Fruit fly (Drosophila melanogaster) whole organism, embryonic: ENCODE results near the gene Inx3.

Source experiments
- CG10209 ChIP-seq: fragments of 200-800 bp; sonication (Bioruptor generic); optimal IDR thresholded peaks from 3 replicates; lab custom pipeline; 2017; ENCODE audit warnings: missing biosample characterization, mild to moderate bottlenecking, missing genetic modification characterization, missing genetic modification reagents
- CG11398 ChIP-seq: fragments of 200-800 bp; sonication (Bioruptor generic); optimal IDR thresholded peaks from 2 replicates; lab custom pipeline; 2016; ENCODE audit warnings: missing biosample characterization, missing genetic modification characterization
- CG11723 ChIP-seq: fragments of 200-800 bp; sonication (Bioruptor generic); optimal IDR thresholded peaks from 2 replicates; lab custom pipeline; 2017; ENCODE audit warnings: missing biosample characterization, mild to moderate bottlenecking, missing genetic modification characterization
- CG12659 ChIP-seq: fragments of 200-800 bp; sonication (Bioruptor generic); optimal IDR thresholded peaks from 3 replicates; lab custom pipeline; 2017; ENCODE audit warnings: mild to moderate bottlenecking, missing biosample characterization, missing genetic modification reagents, missing genetic modification characterization
- CG15011 ChIP-seq: fragments of 200-800 bp; sonication (Bioruptor generic); optimal IDR thresholded peaks from 3 replicates; lab custom pipeline; 2018; ENCODE audit warnings: missing biosample characterization, mild to moderate bottlenecking, missing genetic modification characterization
- CG16813 ChIP-seq: fragments of 200-800 bp; sonication (Bioruptor generic); IDR thresholded peaks from 3 replicates; pipeline ENCODE4 v1.3.6; 2022; ENCODE audit warnings: missing biosample characterization, missing genetic modification characterization; ENCODE audit not compliant: partially characterized antibody
- CG17829 ChIP-seq: fragments of 200-800 bp; optimal IDR thresholded peaks from 2 replicates; lab custom pipeline; 2019; ENCODE audit warnings: missing biosample characterization, mild to moderate bottlenecking, missing genetic modification characterization, moderate library complexity
- CG2889 ChIP-seq: fragments of 200-800 bp; sonication (Bioruptor generic); IDR thresholded peaks from 3 replicates; pipeline ENCODE4 v1.3.6; 2022; ENCODE audit warnings: missing biosample characterization, missing genetic modification characterization
- CG31441 ChIP-seq: fragments of 200-800 bp; sonication (Bioruptor generic); IDR thresholded peaks from 2 replicates; pipeline ENCODE4 v1.3.6; 2022; ENCODE audit warnings: missing biosample characterization, missing genetic modification characterization
- CG32772 ChIP-seq: fragments of 200-800 bp; sonication (Bioruptor generic); IDR thresholded peaks from 2 replicates; pipeline ENCODE4 v1.3.6; 2022; ENCODE audit warnings: missing biosample characterization, missing genetic modification characterization
- CG3838 ChIP-seq: fragments of 200-800 bp; sonication (Bioruptor generic); optimal IDR thresholded peaks from 3 replicates; lab custom pipeline; 2016; ENCODE audit warnings: missing biosample characterization, missing genetic modification characterization
- CG42726 ChIP-seq: fragments of 200-800 bp; sonication (Bioruptor generic); IDR thresholded peaks from 2 replicates; pipeline ENCODE4 v1.3.6; 2022; ENCODE audit warnings: missing biosample characterization, missing genetic modification characterization; ENCODE audit not compliant: partially characterized antibody
- CG4282 ChIP-seq: fragments of 200-800 bp; sonication (Bioruptor generic); optimal IDR thresholded peaks from 2 replicates; lab custom pipeline; 2016; ENCODE audit warnings: missing biosample characterization, missing genetic modification characterization
- CG6654 ChIP-seq: fragments of 200-800 bp; sonication (Bioruptor generic); optimal IDR thresholded peaks from 2 replicates; lab custom pipeline; 2017; ENCODE audit warnings: missing biosample characterization, mild to moderate bottlenecking, missing genetic modification characterization
- CG6791 ChIP-seq: fragments of 200-800 bp; sonication (Bioruptor generic); IDR thresholded peaks from 3 replicates; pipeline ENCODE4 v1.3.6; 2022; ENCODE audit warnings: missing biosample characterization, missing genetic modification characterization; ENCODE audit not compliant: partially characterized antibody
- CG9727 ChIP-seq: fragments of 200-800 bp; sonication (Bioruptor generic); optimal IDR thresholded peaks from 3 replicates; lab custom pipeline; 2017; ENCODE audit warnings: missing biosample characterization, mild to moderate bottlenecking, missing genetic modification characterization
- CHES-1-like ChIP-seq: fragments of 200-800 bp; sonication (Bioruptor generic); optimal IDR thresholded peaks from 2 replicates; lab custom pipeline; 2016; ENCODE audit warnings: missing biosample characterization, missing genetic modification characterization
- Chrac-16 ChIP-seq: fragments of 200-800 bp; sonication (Bioruptor generic); optimal IDR thresholded peaks from 3 replicates; lab custom pipeline; 2016; ENCODE audit warnings: missing biosample characterization, missing genetic modification characterization
- CoRest ChIP-seq: fragments of 200-800 bp; sonication (Bioruptor generic); optimal IDR thresholded peaks from 3 replicates; lab custom pipeline; 2018; ENCODE audit warnings: missing biosample characterization, mild to moderate bottlenecking, missing genetic modification characterization, moderate library complexity
- Dbx ChIP-seq: fragments of 200-800 bp; sonication (Bioruptor generic); IDR thresholded peaks from 3 replicates; pipeline ENCODE4 v1.3.6; 2022; ENCODE audit warnings: missing biosample characterization, missing genetic modification characterization
- Ets65A ChIP-seq: fragments of 200-800 bp; sonication (Bioruptor generic); peaks from one replicate; lab custom pipeline; 2016; ENCODE audit warnings: missing biosample characterization, missing genetic modification characterization
- Fer1 ChIP-seq: fragments of 200-800 bp; sonication (Bioruptor generic); optimal IDR thresholded peaks from 2 replicates; lab custom pipeline; 2017; ENCODE audit warnings: missing biosample characterization, mild to moderate bottlenecking, missing genetic modification characterization
- HLH4C ChIP-seq: fragments of 200-800 bp; sonication (Bioruptor generic); IDR thresholded peaks from 3 replicates; pipeline ENCODE4 v1.3.6; 2022; ENCODE audit warnings: missing biosample characterization, missing genetic modification characterization; ENCODE audit not compliant: partially characterized antibody
- HLH54F ChIP-seq: fragments of 200-800 bp; sonication (Bioruptor generic); optimal IDR thresholded peaks from 3 replicates; lab custom pipeline; 2016; ENCODE audit warnings: missing biosample characterization, missing genetic modification characterization
- HmgZ ChIP-seq: fragments of 200-800 bp; sonication (Bioruptor generic); optimal IDR thresholded peaks from 2 replicates; lab custom pipeline; 2018; ENCODE audit warnings: missing biosample characterization, mild to moderate bottlenecking, missing genetic modification characterization
- Mad ChIP-seq: fragments of 200-800 bp; sonication (Bioruptor generic); optimal IDR thresholded peaks from 2 replicates; lab custom pipeline; 2016; ENCODE audit warnings: missing biosample characterization, missing genetic modification characterization
- Mes4 ChIP-seq: fragments of 200-800 bp; sonication (Bioruptor generic); optimal IDR thresholded peaks from 2 replicates; lab custom pipeline; 2016; ENCODE audit warnings: missing biosample characterization, missing genetic modification characterization
- NFAT ChIP-seq: fragments of 200-800 bp; sonication (Bioruptor generic); IDR thresholded peaks from 2 replicates; pipeline ENCODE4 v1.3.6; 2022; ENCODE audit warnings: missing biosample characterization, missing genetic modification characterization
- NfI ChIP-seq: fragments of 200-800 bp; sonication (Bioruptor generic); optimal IDR thresholded peaks from 3 replicates; lab custom pipeline; 2018; ENCODE audit warnings: missing biosample characterization, mild to moderate bottlenecking, missing genetic modification characterization, moderate library complexity
- Optix ChIP-seq: fragments of 200-800 bp; sonication (Bioruptor generic); IDR thresholded peaks from 3 replicates; pipeline ENCODE4 v1.3.6; 2022; ENCODE audit warnings: missing biosample characterization, missing genetic modification characterization
- Stat92E ChIP-seq, 3 experiments: fragments of >200 bp in 2 of 3; fragments of 200-800 bp in 1 of 3; sonication (Bioruptor generic) in 1 of 3; optimal IDR thresholded peaks; 2 replicates each; lab custom pipeline; 2017 to 2019; ENCODE audit warnings: missing biosample characterization in 3 of 3, missing genetic modification characterization in 3 of 3, mild to moderate bottlenecking in 1 of 3, moderate library complexity in 1 of 3
- az2 ChIP-seq: fragments of 200-800 bp; sonication (Bioruptor generic); optimal IDR thresholded peaks from 3 replicates; lab custom pipeline; 2016; ENCODE audit warnings: missing biosample characterization, missing genetic modification characterization
- chinmo ChIP-seq: fragments of 200-800 bp; sonication (Bioruptor generic); IDR thresholded peaks from 4 replicates; pipeline ENCODE4 v1.3.6; 2022; ENCODE audit warnings: missing biosample characterization, missing genetic modification characterization; ENCODE audit not compliant: partially characterized antibody
- gem ChIP-seq: fragments of 200-800 bp; sonication (Bioruptor generic); optimal IDR thresholded peaks from 2 replicates; lab custom pipeline; 2019; ENCODE audit warnings: missing biosample characterization, mild to moderate bottlenecking, missing genetic modification characterization, moderate library complexity
- gsb-n ChIP-seq: fragments of 200-800 bp; sonication (Bioruptor generic); optimal IDR thresholded peaks from 3 replicates; lab custom pipeline; 2018; ENCODE audit warnings: missing biosample characterization, mild to moderate bottlenecking, missing genetic modification characterization
- hth ChIP-seq: fragments of >200 bp; optimal IDR thresholded peaks from 2 replicates; lab custom pipeline; 2017; ENCODE audit warnings: inconsistent platforms
- ind ChIP-seq: fragments of 200-800 bp; sonication (Bioruptor generic); optimal IDR thresholded peaks from 3 replicates; lab custom pipeline; 2016; ENCODE audit warnings: missing biosample characterization, missing genetic modification characterization
- jigr1 ChIP-seq: fragments of 200-800 bp; sonication (Bioruptor generic); IDR thresholded peaks from 3 replicates; pipeline ENCODE4 v1.3.6; 2022; ENCODE audit warnings: missing biosample characterization, missing genetic modification characterization
- jumu ChIP-seq: fragments of 200-800 bp; sonication (Bioruptor generic); optimal IDR thresholded peaks from 3 replicates; lab custom pipeline; 2016; ENCODE audit warnings: missing biosample characterization, missing genetic modification characterization
- kay ChIP-seq: fragments of 200-800 bp; sonication (Bioruptor generic); optimal IDR thresholded peaks from 2 replicates; lab custom pipeline; 2016; ENCODE audit warnings: missing biosample characterization, missing genetic modification characterization
- lbe ChIP-seq: fragments of 200-800 bp; sonication (Bioruptor generic); optimal IDR thresholded peaks from 2 replicates; lab custom pipeline; 2016; ENCODE audit warnings: missing biosample characterization, mild to moderate bottlenecking, missing genetic modification characterization
- mam ChIP-seq: fragments of 200-800 bp; sonication (Bioruptor generic); optimal IDR thresholded peaks from 3 replicates; lab custom pipeline; 2016; ENCODE audit warnings: missing biosample characterization, missing genetic modification characterization
- mld ChIP-seq: fragments of 200-800 bp; sonication (Bioruptor generic); IDR thresholded peaks from 3 replicates; pipeline ENCODE4 v1.3.6; 2022; ENCODE audit warnings: missing biosample characterization, missing genetic modification characterization; ENCODE audit not compliant: partially characterized antibody
- nerfin-2 ChIP-seq: fragments of 200-800 bp; sonication (Bioruptor generic); IDR thresholded peaks from 2 replicates; pipeline ENCODE4 v1.3.6; 2022; ENCODE audit warnings: missing biosample characterization, missing genetic modification characterization; ENCODE audit not compliant: partially characterized antibody
- pnt ChIP-seq: fragments of 200-800 bp; sonication (Bioruptor generic); optimal IDR thresholded peaks from 3 replicates; lab custom pipeline; 2016; ENCODE audit warnings: missing biosample characterization, missing genetic modification characterization
- slou ChIP-seq: fragments of 200-800 bp; sonication (Bioruptor generic); optimal IDR thresholded peaks from 3 replicates; lab custom pipeline; 2016; ENCODE audit warnings: missing biosample characterization, missing genetic modification characterization
- vvl ChIP-seq: fragments of 200-800 bp; sonication (Bioruptor generic); IDR thresholded peaks from 2 replicates; pipeline ENCODE4 v1.3.6; 2022; ENCODE audit warnings: missing biosample characterization, missing genetic modification characterization
- wek ChIP-seq: fragments of 200-800 bp; sonication (Bioruptor generic); optimal IDR thresholded peaks from 3 replicates; lab custom pipeline; 2018; ENCODE audit warnings: missing biosample characterization, mild to moderate bottlenecking, missing genetic modification characterization, moderate library complexity

The Inx3 gene

dm6 chr3R:28887559-28888432 is 28.5 kb upstream of the Inx3 start, which contains the start of the genes CG33203 and Doa (continued):
- TF ChIP-seq jigr1 (GFP tag; lab: Robert Waterston, UW) (no peak), pnt (GFP tag; lab: Kevin White, UChicago) (peak; percentile 42), mam (GFP tag; lab: Kevin White, UChicago) (peak; percentile 76), CG32772 (GFP tag; lab: Robert Waterston, UW) (no peak), jumu (GFP tag; lab: Kevin White, UChicago) (peak; percentile 72), CG10209 (GFP tag; lab: Kevin White, UChicago) (peak; percentile 27), hth (no peak), HmgZ (tag; lab: Kevin White, UChicago) (peak; percentile 70), CG17829 (peak; percentile 46), Fer1 (no peak), CG12659 (peak; percentile 55), Dbx (GFP tag; lab: Robert Waterston, UW) (peak; percentile 59; the same call in 2 of the 3 replicates), NfI (GFP tag; lab: Kevin White, UChicago) (peak; percentile 32), lbe (GFP tag; lab: Kevin White, UChicago) (peak; percentile 29), CG42726 (peak; percentile 85), CG16813 (GFP tag; lab: Robert Waterston, UW) (peak; percentile 86), mld (GFP tag; lab: Robert Waterston, UW) (peak; percentile 45; the same call in 1 of the 3 replicates), CG9727 (GFP tag; lab: Kevin White, UChicago) (peak; percentile 26), CG3838 (GFP tag; lab: Kevin White, UChicago) (peak; percentile 8), nerfin-2 (GFP tag; lab: Robert Waterston, UW) (peak; percentile 77), Optix (0 out of 3 replicates have a peak, but pooled peaks have one; percentile 18), CG15011 (GFP tag; lab: Kevin White, UChicago) (no peak), Chrac-16 (GFP tag; lab: Kevin White, UChicago) (peak; percentile 11), CG31441 (0 out of 2 replicates have a peak, but pooled peaks have one; percentile 7), CG4282 (GFP tag; lab: Kevin White, UChicago) (peak; percentile 76), kay (GFP tag; lab: Kevin White, UChicago) (peak; percentile 2), az2 (GFP tag; lab: Kevin White, UChicago) (peak; percentile 3), HLH4C (GFP tag; lab: Robert Waterston, UW) (peak; percentile 81), CoRest (tag; lab: Kevin White, UChicago) (peak; percentile 66), CHES-1-like (peak; percentile 53), Mad (GFP tag; lab: Kevin White, UChicago) (peak; percentile 33), HLH54F (GFP tag; lab: Kevin White, UChicago) (peak; percentile 67), Stat92E (GFP tag; optimal IDR thresholded peaks at IDR 0.05; lab: Kevin White, UChicago) (peak in 1 of 3 experiments; percentile 22), CG6654 (GFP tag; lab: Kevin White, UChicago) (no peak), ind (GFP tag; lab: Kevin White, UChicago) (peak; percentile 33), CG6791 (GFP tag; lab: Robert Waterston, UW) (peak; percentile 85), gem (tag; lab: Kevin White, UChicago) (peak; percentile 31), slou (GFP tag; lab: Kevin White, UChicago) (peak; percentile 31), Mes4 (GFP tag; lab: Kevin White, UChicago) (no peak), chinmo (GFP tag; lab: Robert Waterston, UW) (peak; percentile 71; the same call in 2 of the 4 replicates), CG11398 (peak; percentile 32), wek (peak; percentile 76), Ets65A (GFP tag; lab: Kevin White, UChicago) (peak; percentile 95), CG11723 (GFP tag; lab: Kevin White, UChicago) (no peak), vvl (GFP tag; lab: Robert Waterston, UW) (peak; percentile 52; the same call in 1 of the 2 replicates), NFAT (GFP tag; lab: Robert Waterston, UW) (peak; percentile 47; the same call in 1 of the 2 replicates), gsb-n (tag; lab: Kevin White, UChicago) (no peak), CG2889 (no peak)
